Fruit fly (Drosophila melanogaster): ENCODE measurements around the gene CG46339.
A peak's percentile ranks its signal among the peaks of the same experiment; 100 is the strongest.

The CG46339 gene

DNA sequence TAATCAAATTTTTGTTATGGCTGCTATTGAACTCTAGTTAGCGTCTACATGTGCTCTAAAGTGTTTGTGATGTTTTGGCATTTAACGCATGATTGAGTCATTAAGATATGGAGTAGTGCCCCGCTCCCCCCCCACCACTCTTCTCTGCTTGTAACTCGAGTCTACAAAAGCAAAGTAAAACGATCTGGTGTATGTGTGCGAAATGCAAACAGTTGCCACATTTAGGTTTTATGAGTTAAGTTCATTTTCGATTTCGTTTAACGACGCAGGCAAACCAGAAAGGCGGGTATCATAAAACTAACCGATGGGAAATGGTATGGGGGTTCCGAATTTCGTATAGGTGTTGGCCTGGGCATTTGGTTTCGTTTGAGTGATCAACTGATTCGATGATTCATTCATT is 19.0 kb downstream of the CG46339 start (continued):
- TF ChIP-seq CG2875 (GFP tag; optimal IDR thresholded peaks at IDR 0.05) (no peak), CG17385 (GFP tag; optimal IDR thresholded peaks at IDR 0.05) (no peak), Gug (GFP tag; IDR thresholded peaks at IDR 0.05) (no peak), CG8281 (tag; optimal IDR thresholded peaks at IDR 0.05) (no peak), ato (GFP tag; IDR thresholded peaks at IDR 0.05; ENCODE audit: partially characterized antibody) (no peak), CG17612 (GFP tag; IDR thresholded peaks at IDR 0.05) (no peak), ci (GFP tag; IDR thresholded peaks at IDR 0.05) (no peak), Fer2 (tag; optimal IDR thresholded peaks at IDR 0.05) (no peak), CG13775 (GFP tag; optimal IDR thresholded peaks at IDR 0.05) (no peak), fd64A (GFP tag; optimal IDR thresholded peaks at IDR 0.05) (no peak), CG10321 (GFP tag; IDR thresholded peaks at IDR 0.05) (peak; percentile 53; the same call in 1 of the 2 replicates), fd96Cb (tag; optimal IDR thresholded peaks at IDR 0.05) (no peak), Six4 (GFP tag; optimal IDR thresholded peaks at IDR 0.05) (no peak), CG4617 (GFP tag; optimal IDR thresholded peaks at IDR 0.05; ENCODE audit: borderline replicate concordance) (no peak), grn (GFP tag; optimal IDR thresholded peaks at IDR 0.05) (no peak), Hr78 (GFP tag; optimal IDR thresholded peaks at IDR 0.05) (peak in 1 of 2 experiments; percentile 13), pho (GFP tag; optimal IDR thresholded peaks at IDR 0.05) (no peak), Meics (GFP tag; optimal IDR thresholded peaks at IDR 0.05) (peak; percentile 26), CG2712 (tag; optimal IDR thresholded peaks at IDR 0.05) (no peak), CG3847 (GFP tag; IDR thresholded peaks at IDR 0.05) (no peak), Dip2 (GFP tag; IDR thresholded peaks at IDR 0.05) (no peak), D19A (tag; optimal IDR thresholded peaks at IDR 0.05) (no peak), insv (GFP tag; optimal IDR thresholded peaks at IDR 0.05) (no peak), CG6254 (GFP tag; optimal IDR thresholded peaks at IDR 0.05) (no peak), disco-r (GFP tag; optimal IDR thresholded peaks at IDR 0.05) (no peak), Lpt (GFP tag; optimal IDR thresholded peaks at IDR 0.05) (no peak), Hr3 (GFP tag; optimal IDR thresholded peaks at IDR 0.05) (no peak), peb (GFP tag; IDR thresholded peaks at IDR 0.05) (no peak), unpg (GFP tag; optimal IDR thresholded peaks at IDR 0.05) (no peak), eyg (GFP tag; optimal IDR thresholded peaks at IDR 0.05) (no peak), wdn (GFP tag; IDR thresholded peaks at IDR 0.05) (no peak), kah (GFP tag; optimal IDR thresholded peaks at IDR 0.05) (no peak), CG18764 (GFP tag; optimal IDR thresholded peaks at IDR 0.05) (no peak), NC2α (GFP tag; optimal IDR thresholded peaks at IDR 0.05) (no peak), da (GFP tag; optimal IDR thresholded peaks at IDR 0.05) (no peak), dpn (GFP tag; optimal IDR thresholded peaks at IDR 0.05) (no peak), unc-4 (GFP tag; IDR thresholded peaks at IDR 0.05; ENCODE audit: partially characterized antibody) (no peak), eve (GFP tag; optimal IDR thresholded peaks at IDR 0.05) (no peak), Fer1 (GFP tag; optimal IDR thresholded peaks at IDR 0.05) (peak; percentile 30), lmd (GFP tag; IDR thresholded peaks at IDR 0.05) (no peak), ttk (GFP tag; IDR thresholded peaks at IDR 0.05) (no peak), row (GFP tag; IDR thresholded peaks at IDR 0.05) (no peak), CG17912 (GFP tag; optimal IDR thresholded peaks at IDR 0.05) (no peak), dysf (GFP tag; IDR thresholded peaks at IDR 0.05) (no peak), CG6683 (GFP tag; optimal IDR thresholded peaks at IDR 0.05) (no peak), mam (GFP tag; optimal IDR thresholded peaks at IDR 0.05) (no peak), CG11696 (GFP tag; IDR thresholded peaks at IDR 0.05) (no peak), CG16813 (GFP tag; IDR thresholded peaks at IDR 0.05; ENCODE audit: partially characterized antibody) (no peak), chm (GFP tag; IDR thresholded peaks at IDR 0.05) (no peak), CG7786 (GFP tag; optimal IDR thresholded peaks at IDR 0.05) (no peak), Hsf (GFP tag; optimal IDR thresholded peaks at IDR 0.05) (no peak), jing (GFP tag; optimal IDR thresholded peaks at IDR 0.05) (no peak)
